Worm (Caenorhabditis elegans) whole organism, young adult: ENCODE results near the gene col-129.

Source experiments
- Y67H2A.10 ChIP-seq: fragments of 200-800 bp; sonication (Bioruptor generic); conservative IDR thresholded peaks from 2 replicates; pipeline ENCODE4 v1.3.6; 2022; ENCODE audit warnings: missing genetic modification reagents, missing genetic modification characterization, missing compliant biosample characterization
- ceh-79 ChIP-seq: sonication (generic microtip); optimal IDR thresholded peaks from 2 replicates; lab custom pipeline; 2017; ENCODE audit warnings: mild to moderate bottlenecking, missing genetic modification characterization, missing compliant biosample characterization
- him-1 ChIP-seq: sonication (generic microtip); optimal IDR thresholded peaks from 2 replicates; lab custom pipeline; 2016; ENCODE audit warnings: missing genotype, missing genetic modification reagents, missing genetic modification characterization, missing compliant biosample characterization
- lir-1 ChIP-seq: fragments of 200-800 bp; sonication (Bioruptor generic); conservative IDR thresholded peaks from 2 replicates; pipeline ENCODE4 v1.3.6; 2022; ENCODE audit warnings: missing genetic modification reagents, missing genetic modification characterization, missing compliant biosample characterization
- rcor-1 ChIP-seq: fragments of 200-800 bp; sonication (Bioruptor generic); IDR thresholded peaks from 2 replicates; pipeline ENCODE4 v1.3.6; 2022; ENCODE audit warnings: missing genetic modification reagents, missing genetic modification characterization, missing compliant biosample characterization
- snpc-4 ChIP-seq, 5 experiments: fragments of 150-350 bp in 1 of 5; sonication (generic microtip) in 4 of 5; optimal IDR thresholded peaks; 2 replicates each; lab custom pipeline; 2014 to 2018; ENCODE audit warnings: missing genetic modification characterization in 5 of 5, missing biosample characterization in 3 of 5, antibody characterized with exemption in 2 of 5, mild to moderate bottlenecking in 2 of 5, missing compliant biosample characterization in 2 of 5, missing genotype in 2 of 5, moderate library complexity in 2 of 5, missing genetic modification reagents in 1 of 5
- zfh-2 ChIP-seq: fragments of 200-800 bp; sonication (Bioruptor generic); conservative IDR thresholded peaks from 2 replicates; pipeline ENCODE4 v1.3.6; 2022; ENCODE audit warnings: missing genetic modification reagents, missing genetic modification characterization, missing compliant biosample characterization

DNA sequence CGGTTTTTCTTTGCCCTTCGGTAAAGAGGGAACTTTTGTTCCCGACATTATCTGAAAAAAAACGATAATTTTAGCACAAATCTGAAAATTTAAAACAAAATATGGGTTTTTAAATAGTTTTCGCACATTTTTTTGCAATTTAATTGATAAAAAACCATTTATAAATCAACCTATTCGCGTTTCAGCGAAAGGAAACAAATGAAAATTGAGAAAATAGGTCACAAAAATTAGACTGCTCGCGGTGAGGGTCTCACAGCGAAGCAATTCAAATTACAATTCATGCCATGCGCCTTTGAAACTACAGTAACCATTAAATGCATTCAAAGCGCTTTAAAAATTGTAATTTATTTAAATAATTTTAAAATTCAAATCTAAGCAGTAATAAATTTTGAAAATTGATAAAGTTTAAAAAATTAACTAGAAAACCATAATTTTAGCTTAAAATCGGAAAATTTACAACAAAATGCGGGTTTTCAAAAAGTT lies 44.0 kb upstream of the col-129 start, which contains the start of gene B0001.7:
- TF ChIP-seq ceh-79 (tag; lab: Kevin White, UChicago) (no peak), Y67H2A.10 (GFP tag; lab: Robert Waterston, UW) (no peak), lir-1 (GFP tag; lab: Robert Waterston, UW) (no peak), snpc-4 (GFP tag; optimal IDR thresholded peaks at IDR 0.05; lab: Kevin White, UChicago) (no peak), snpc-4 (tag; optimal IDR thresholded peaks at IDR 0.05; lab: Kevin White, UChicago) (peak in 1 of 4 experiments; percentile 36), rcor-1 (GFP tag; lab: Robert Waterston, UW) (no peak), him-1 (no peak), zfh-2 (GFP tag; lab: Robert Waterston, UW) (no peak)
